ENCODE assay signal across 5 fruit fly cellular contexts in genomic region chr3R:18739435-18739977, dm6.
TF ChIP-seq lines count a peak whose summit lies in the region.

No protein-coding gene starts in this region.

- no peak for TF ChIP-seq CTCF in whole organism, embryonic (GFP tag; optimal IDR thresholded peaks at IDR 0.05; lab: Kevin White, UChicago)

TF ChIP-seq in whole organism, adult, 20 proteins besides CTCF, POLR2A, EP300 and RAD21:
- TF ChIP-seq Crg-1 (GFP tag; optimal IDR thresholded peaks at IDR 0.05; lab: Kevin White, UChicago) (no peak), pad (GFP tag; optimal IDR thresholded peaks at IDR 0.05; lab: Kevin White, UChicago) (no peak), ovo (GFP tag; optimal IDR thresholded peaks at IDR 0.05; lab: Kevin White, UChicago) (no peak), tj (GFP tag; optimal IDR thresholded peaks at IDR 0.05; lab: Kevin White, UChicago) (no peak), bab1 (GFP tag; optimal IDR thresholded peaks at IDR 0.05; lab: Kevin White, UChicago) (no peak), CG7045 (GFP tag; optimal IDR thresholded peaks at IDR 0.05; lab: Kevin White, UChicago) (no peak), cnc (optimal IDR thresholded peaks at IDR 0.05; lab: Kevin White, UChicago) (no peak), Clk (GFP tag; optimal IDR thresholded peaks at IDR 0.05; lab: Kevin White, UChicago) (no peak), toe (GFP tag; optimal IDR thresholded peaks at IDR 0.05; lab: Kevin White, UChicago) (no peak), Mnt (GFP tag; optimal IDR thresholded peaks at IDR 0.05; lab: Kevin White, UChicago) (no peak), Hr96 (GFP tag; optimal IDR thresholded peaks at IDR 0.05; lab: Kevin White, UChicago) (no peak), CG14711 (tag; optimal IDR thresholded peaks at IDR 0.05; lab: Kevin White, UChicago) (no peak), cic (GFP tag; optimal IDR thresholded peaks at IDR 0.05; lab: Kevin White, UChicago) (peak; percentile 62), kay (GFP tag; lab: Kevin White, UChicago; ENCODE audit: borderline replicate concordance) (peak; percentile 90), CG12768 (GFP tag; optimal IDR thresholded peaks at IDR 0.05; lab: Kevin White, UChicago) (peak; percentile 85), CG5204 (GFP tag; optimal IDR thresholded peaks at IDR 0.05; lab: Kevin White, UChicago) (no peak), CG33017 (tag; optimal IDR thresholded peaks at IDR 0.05; lab: Kevin White, UChicago) (no peak)

TF ChIP-seq in whole organism, embryonic, 481 proteins besides CTCF, POLR2A, EP300 and RAD21 (continues in another document):
- no peak for TF ChIP-seq org-1 (GFP tag; optimal IDR thresholded peaks at IDR 0.05; lab: Kevin White, UChicago)
- TF ChIP-seq CG31441 (GFP tag; IDR thresholded peaks at IDR 0.05; lab: Robert Waterston, UW): no peak
- TF ChIP-seq toy (GFP tag; IDR thresholded peaks at IDR 0.05; lab: Robert Waterston, UW): 0 out of 2 replicates have a peak, but pooled peaks have one; percentile 14
- peak in 1 of 2 experiments; percentile 38 for TF ChIP-seq Trl (optimal IDR thresholded peaks at IDR 0.05; lab: Kevin White, UChicago)
- no peak for TF ChIP-seq Trl (GFP tag; optimal IDR thresholded peaks at IDR 0.05; lab: Kevin White, UChicago)
- TF ChIP-seq Ptx1 (GFP tag; IDR thresholded peaks at IDR 0.05; lab: Robert Waterston, UW): no peak
- no peak for TF ChIP-seq Nf-YB (GFP tag; optimal IDR thresholded peaks at IDR 0.05; lab: Kevin White, UChicago)
- 0 out of 2 replicates have a peak, but pooled peaks have one; percentile 15 for TF ChIP-seq inv (GFP tag; IDR thresholded peaks at IDR 0.05; lab: Robert Waterston, UW; ENCODE audit: partially characterized antibody)
- no peak for TF ChIP-seq CoRest (tag; optimal IDR thresholded peaks at IDR 0.05; lab: Kevin White, UChicago)
- no peak for TF ChIP-seq CG17359 (tag; optimal IDR thresholded peaks at IDR 0.05; lab: Kevin White, UChicago)
- no peak for TF ChIP-seq phol (tag; optimal IDR thresholded peaks at IDR 0.05; lab: Kevin White, UChicago)
- no peak for TF ChIP-seq pho (GFP tag; optimal IDR thresholded peaks at IDR 0.05; lab: Kevin White, UChicago)
- peak; percentile 19 for TF ChIP-seq D19A (tag; optimal IDR thresholded peaks at IDR 0.05; lab: Kevin White, UChicago)
- no peak for TF ChIP-seq CrebB (tag; optimal IDR thresholded peaks at IDR 0.05; lab: Kevin White, UChicago)
- TF ChIP-seq CG18011 (GFP tag; optimal IDR thresholded peaks at IDR 0.05; lab: Kevin White, UChicago): peak; percentile 79
- TF ChIP-seq CG10274 (GFP tag; optimal IDR thresholded peaks at IDR 0.05; lab: Kevin White, UChicago): peak; percentile 77
- peak; percentile 7; the same call in 1 of the 2 replicates for TF ChIP-seq Drgx (GFP tag; IDR thresholded peaks at IDR 0.05; lab: Robert Waterston, UW)
- no peak for TF ChIP-seq CG12391 (tag; optimal IDR thresholded peaks at IDR 0.05; lab: Kevin White, UChicago)
- TF ChIP-seq insv (GFP tag; optimal IDR thresholded peaks at IDR 0.05; lab: Kevin White, UChicago): no peak

TF ChIP-seq in whole organism, prepupa, 60 proteins besides CTCF, POLR2A, EP300 and RAD21 (continues in another document):
- no peak for TF ChIP-seq CG9139 (GFP tag; optimal IDR thresholded peaks at IDR 0.05; lab: Kevin White, UChicago)
- TF ChIP-seq Eip75B (GFP tag; optimal IDR thresholded peaks at IDR 0.05; lab: Kevin White, UChicago): no peak
- peak; percentile 22 for TF ChIP-seq CG3919 (GFP tag; optimal IDR thresholded peaks at IDR 0.05; lab: Kevin White, UChicago)
- TF ChIP-seq fd85E (GFP tag; optimal IDR thresholded peaks at IDR 0.05; lab: Kevin White, UChicago): no peak
- TF ChIP-seq Lpt (GFP tag; optimal IDR thresholded peaks at IDR 0.05; lab: Kevin White, UChicago): no peak
- TF ChIP-seq CG3032 (tag; optimal IDR thresholded peaks at IDR 0.05; lab: Kevin White, UChicago): no peak
- TF ChIP-seq Met (GFP tag; optimal IDR thresholded peaks at IDR 0.05; lab: Kevin White, UChicago): no peak
- peak; percentile 13 for TF ChIP-seq lz (GFP tag; optimal IDR thresholded peaks at IDR 0.05; lab: Kevin White, UChicago)
- peak; percentile 3 for TF ChIP-seq Eip78C (GFP tag; lab: Kevin White, UChicago)
- no peak for TF ChIP-seq CG1621 (tag; optimal IDR thresholded peaks at IDR 0.05; lab: Kevin White, UChicago)
- TF ChIP-seq net (GFP tag; optimal IDR thresholded peaks at IDR 0.05; lab: Kevin White, UChicago): peak; percentile 8
- TF ChIP-seq svp (GFP tag; lab: Kevin White, UChicago): peak; percentile 76
- TF ChIP-seq achi (GFP tag; optimal IDR thresholded peaks at IDR 0.05; lab: Kevin White, UChicago): peak; percentile 1
- TF ChIP-seq CG34406 (GFP tag; optimal IDR thresholded peaks at IDR 0.05; lab: Kevin White, UChicago): no peak
- TF ChIP-seq acj6 (GFP tag; optimal IDR thresholded peaks at IDR 0.05; lab: Kevin White, UChicago): no peak
- TF ChIP-seq Hr39 (GFP tag; optimal IDR thresholded peaks at IDR 0.05; lab: Kevin White, UChicago): peak; percentile 5
- TF ChIP-seq CG6276 (GFP tag; optimal IDR thresholded peaks at IDR 0.05; lab: Kevin White, UChicago): peak; percentile 5
- peak; percentile 29 for TF ChIP-seq CG7368 (GFP tag; optimal IDR thresholded peaks at IDR 0.05; lab: Kevin White, UChicago)
- TF ChIP-seq Hr4 (GFP tag; optimal IDR thresholded peaks at IDR 0.05; lab: Kevin White, UChicago): no peak
- TF ChIP-seq pdm3 (GFP tag; optimal IDR thresholded peaks at IDR 0.05; lab: Kevin White, UChicago): peak; percentile 24
- TF ChIP-seq CG8632 (GFP tag; optimal IDR thresholded peaks at IDR 0.05; lab: Kevin White, UChicago): no peak

TF ChIP-seq in whole organism, pupa, 21 proteins besides CTCF, POLR2A, EP300 and RAD21:
- peak; percentile 7 for TF ChIP-seq CG15710 (tag; optimal IDR thresholded peaks at IDR 0.05; lab: Kevin White, UChicago)
- peak; percentile 4 for TF ChIP-seq gl (tag; optimal IDR thresholded peaks at IDR 0.05; lab: Kevin White, UChicago)
- no peak for TF ChIP-seq D1 (tag; optimal IDR thresholded peaks at IDR 0.05; lab: Kevin White, UChicago)
- TF ChIP-seq CG34367 (tag; optimal IDR thresholded peaks at IDR 0.05; lab: Kevin White, UChicago): no peak
- no peak for TF ChIP-seq Pif1B (GFP tag; optimal IDR thresholded peaks at IDR 0.05; lab: Kevin White, UChicago)
- TF ChIP-seq EcR (GFP tag; optimal IDR thresholded peaks at IDR 0.05; lab: Kevin White, UChicago): peak; percentile 64
- TF ChIP-seq CG32121 (GFP tag; IDR thresholded peaks at IDR 0.05; lab: Robert Waterston, UW): peak; percentile 40; the same call in 1 of the 2 replicates
- peak; percentile 7 for TF ChIP-seq CG8301 (tag; optimal IDR thresholded peaks at IDR 0.05; lab: Kevin White, UChicago)
- peak; percentile 57; the same call in 1 of the 3 replicates for TF ChIP-seq CG4496 (GFP tag; IDR thresholded peaks at IDR 0.05; lab: Robert Waterston, UW)
- no peak for TF ChIP-seq CG10348 (GFP tag; IDR thresholded peaks at IDR 0.05; lab: Robert Waterston, UW)
- TF ChIP-seq CG12605 (GFP tag; IDR thresholded peaks at IDR 0.05; lab: Robert Waterston, UW): peak; percentile 53; the same call in 1 of the 2 replicates
- TF ChIP-seq CG14655 (GFP tag; optimal IDR thresholded peaks at IDR 0.05; lab: Kevin White, UChicago): peak; percentile 56
- peak; percentile 19 for TF ChIP-seq CG17806 (tag; optimal IDR thresholded peaks at IDR 0.05; lab: Kevin White, UChicago)
- no peak for TF ChIP-seq CG13204 (GFP tag; optimal IDR thresholded peaks at IDR 0.05; lab: Kevin White, UChicago)
- no peak for TF ChIP-seq Pif1A (GFP tag; optimal IDR thresholded peaks at IDR 0.05; lab: Kevin White, UChicago)

TF ChIP-seq in whole organism, wandering third instar larva, 38 proteins besides CTCF, POLR2A, EP300 and RAD21:
- TF ChIP-seq Sp1 (GFP tag; optimal IDR thresholded peaks at IDR 0.05; lab: Kevin White, UChicago) (peak; percentile 13), lola (GFP tag; optimal IDR thresholded peaks at IDR 0.05; lab: Kevin White, UChicago) (no peak), Vsx2 (GFP tag; optimal IDR thresholded peaks at IDR 0.05; lab: Kevin White, UChicago; ENCODE audit: partially characterized antibody) (no peak), foxo (GFP tag; optimal IDR thresholded peaks at IDR 0.05; lab: Kevin White, UChicago) (peak in 1 of 2 experiments; percentile 3)
